Fruit fly (Drosophila melanogaster): ENCODE data around the gene Polr3C.

dm6 chr3R:12448889-12449314 is 11.3 kb upstream of the Polr3C start, which contains the start of gene CG18549:
- TF ChIP-seq Mnt (GFP tag; optimal IDR thresholded peaks at IDR 0.05) (peak; percentile 95), kay (GFP tag; ENCODE audit: borderline replicate concordance) (peak; percentile 99), CG12768 (GFP tag; optimal IDR thresholded peaks at IDR 0.05) (peak; percentile 99)
